Worm (Caenorhabditis elegans) whole organism, L4 larva: ENCODE results near the gene T07F12.2.

ENCODE experiments used
- F49E8.2 ChIP-seq: sonication (generic microtip); optimal IDR thresholded peaks from 2 replicates; lab custom pipeline; 2016; ENCODE audit warnings: missing compliant biosample characterization, mild to moderate bottlenecking, missing genetic modification characterization, borderline replicate concordance
- ZK337.2 ChIP-seq: fragments of 200-800 bp; sonication (Bioruptor generic); IDR thresholded peaks from 2 replicates; pipeline ENCODE4 v1.3.6; 2022; ENCODE audit warnings: missing genetic modification reagents, missing genetic modification characterization, missing compliant biosample characterization
- aha-1 ChIP-seq: fragments of 150-350 bp; peaks from one replicate; lab custom pipeline; 2014; ENCODE audit warnings: missing biosample characterization, missing genetic modification characterization
- ceh-44 ChIP-seq: fragments of 200-800 bp; sonication (Bioruptor generic); IDR thresholded peaks from 2 replicates; pipeline ENCODE4 v1.3.6; 2022; ENCODE audit warnings: missing genetic modification reagents, missing genetic modification characterization, missing compliant biosample characterization
- ceh-62 ChIP-seq: sonication (generic microtip); optimal IDR thresholded peaks from 2 replicates; lab custom pipeline; 2017; ENCODE audit warnings: missing biosample characterization, missing genetic modification characterization
- cey-2 ChIP-seq: sonication (generic microtip); optimal IDR thresholded peaks from 3 replicates; lab custom pipeline; 2017; ENCODE audit warnings: missing genetic modification characterization, mild to moderate bottlenecking, missing compliant biosample characterization, antibody characterized with exemption, borderline replicate concordance; ENCODE audit not compliant: insufficient read depth
- daf-16 ChIP-seq, 3 experiments: sonication (generic microtip); optimal IDR thresholded peaks; 2 replicates each; lab custom pipeline; 2016 to 2017; ENCODE audit warnings: missing genetic modification characterization in 3 of 3, missing genetic modification reagents in 3 of 3, mild to moderate bottlenecking in 2 of 3, missing compliant biosample characterization in 2 of 3, missing biosample characterization in 1 of 3, moderate library complexity in 1 of 3
- daf-19 ChIP-seq: fragments of 200-800 bp; sonication (Bioruptor generic); conservative IDR thresholded peaks from 2 replicates; pipeline ENCODE4 v1.3.6; 2022; ENCODE audit warnings: missing genetic modification characterization, missing compliant biosample characterization
- daf-8 ChIP-seq: fragments of 200-800 bp; sonication (Bioruptor generic); IDR thresholded peaks from 2 replicates; pipeline ENCODE4 v1.3.6; 2022; ENCODE audit warnings: missing genetic modification characterization, missing compliant biosample characterization
- dmd-6 ChIP-seq: fragments of 200-800 bp; sonication (Bioruptor generic); IDR thresholded peaks from 2 replicates; pipeline ENCODE4 v1.3.6; 2022; ENCODE audit warnings: missing genetic modification reagents, missing genetic modification characterization, missing compliant biosample characterization
- dmd-9 ChIP-seq: fragments of 200-800 bp; sonication (Bioruptor generic); IDR thresholded peaks from 2 replicates; pipeline ENCODE4 v1.3.6; 2022; ENCODE audit warnings: missing genetic modification reagents, missing genetic modification characterization, missing compliant biosample characterization
- dve-1 ChIP-seq: sonication (generic microtip); optimal IDR thresholded peaks from 2 replicates; lab custom pipeline; 2017; ENCODE audit warnings: antibody characterized with exemption, mild to moderate bottlenecking, missing genetic modification characterization, missing compliant biosample characterization; ENCODE audit not compliant: insufficient read depth
- egl-43 ChIP-seq: fragments of 200-800 bp; sonication (Bioruptor generic); IDR thresholded peaks from 2 replicates; pipeline ENCODE4 v1.3.6; 2022; ENCODE audit warnings: missing genetic modification reagents, missing genetic modification characterization, missing compliant biosample characterization
- hlh-11 ChIP-seq: fragments of 200-800 bp; sonication (Bioruptor generic); optimal IDR thresholded peaks from 2 replicates; lab custom pipeline; 2018; ENCODE audit warnings: mild to moderate bottlenecking, missing genetic modification characterization, missing compliant biosample characterization
- hlh-30 ChIP-seq: sonication (generic microtip); optimal IDR thresholded peaks from 2 replicates; lab custom pipeline; 2017; ENCODE audit warnings: antibody characterized with exemption, mild to moderate bottlenecking, missing genetic modification characterization, missing compliant biosample characterization; ENCODE audit not compliant: insufficient read depth
- lim-7 ChIP-seq: fragments of 200-800 bp; sonication (Bioruptor generic); IDR thresholded peaks from 2 replicates; pipeline ENCODE4 v1.3.6; 2022; ENCODE audit warnings: missing genetic modification characterization, missing compliant biosample characterization
- lin-1 ChIP-seq: fragments of 200-800 bp; sonication (Bioruptor generic); IDR thresholded peaks from 2 replicates; pipeline ENCODE4 v1.3.6; 2022; ENCODE audit warnings: missing genetic modification reagents, missing genetic modification characterization, missing compliant biosample characterization
- lin-29 ChIP-seq: fragments of 200-800 bp; sonication (Bioruptor generic); IDR thresholded peaks from 2 replicates; pipeline ENCODE4 v1.3.6; 2022; ENCODE audit warnings: missing genetic modification reagents, missing genetic modification characterization, missing compliant biosample characterization
- lin-38 ChIP-seq: fragments of 200-800 bp; sonication (Bioruptor generic); IDR thresholded peaks from 2 replicates; pipeline ENCODE4 v1.3.6; 2022; ENCODE audit warnings: missing genetic modification reagents, missing genetic modification characterization, missing compliant biosample characterization
- lir-3 ChIP-seq: sonication (generic microtip); optimal IDR thresholded peaks from 2 replicates; lab custom pipeline; 2016; ENCODE audit warnings: mild to moderate bottlenecking, missing genetic modification characterization, missing compliant biosample characterization
- mdt-29 ChIP-seq: fragments of 200-800 bp; sonication (Bioruptor generic); IDR thresholded peaks from 2 replicates; pipeline ENCODE4 v1.3.6; 2022; ENCODE audit warnings: missing genetic modification reagents, missing genetic modification characterization, missing compliant biosample characterization
- mep-1 ChIP-seq: fragments of 150-350 bp; sonication (generic microtip); optimal IDR thresholded peaks from 3 replicates; lab custom pipeline; 2014; ENCODE audit warnings: missing biosample characterization, missing genetic modification characterization
- mxl-3 ChIP-seq: fragments of 200-800 bp; sonication (Bioruptor generic); optimal IDR thresholded peaks from 2 replicates; lab custom pipeline; 2018; ENCODE audit warnings: mild to moderate bottlenecking, missing genetic modification characterization, missing compliant biosample characterization
- nhr-10 ChIP-seq: fragments of 150-350 bp; optimal IDR thresholded peaks from 2 replicates; lab custom pipeline; 2014; ENCODE audit warnings: missing biosample characterization, missing genetic modification characterization
- nhr-102 ChIP-seq: sonication (generic microtip); optimal IDR thresholded peaks from 2 replicates; lab custom pipeline; 2016; ENCODE audit warnings: mild to moderate bottlenecking, missing genetic modification characterization, moderate library complexity, missing compliant biosample characterization
- nhr-237 ChIP-seq: sonication (generic microtip); optimal IDR thresholded peaks from 2 replicates; lab custom pipeline; 2017; ENCODE audit warnings: missing biosample characterization, missing genetic modification characterization
- nhr-25 ChIP-seq: sonication (generic microtip); optimal IDR thresholded peaks from 2 replicates; lab custom pipeline; 2017; ENCODE audit warnings: missing genetic modification characterization, mild to moderate bottlenecking, missing compliant biosample characterization, antibody characterized with exemption, moderate library complexity, borderline replicate concordance; ENCODE audit not compliant: insufficient read depth
- nhr-28 ChIP-seq: fragments of 150-350 bp; optimal IDR thresholded peaks from 2 replicates; lab custom pipeline; 2014; ENCODE audit warnings: missing biosample characterization, missing genetic modification characterization
- nhr-76 ChIP-seq: fragments of 150-350 bp; optimal IDR thresholded peaks from 2 replicates; lab custom pipeline; 2014; ENCODE audit warnings: missing biosample characterization, missing genetic modification characterization
- nhr-77 ChIP-seq: fragments of 150-350 bp; optimal IDR thresholded peaks from 2 replicates; lab custom pipeline; 2014; ENCODE audit warnings: missing biosample characterization, missing genetic modification characterization
- pha-4 ChIP-seq, 2 experiments: fragments of 150-350 bp in 1 of 2; fragments of 200-800 bp in 1 of 2; sonication (Bioruptor generic) in 1 of 2; IDR thresholded peaks in 1 of 2; optimal IDR thresholded peaks in 1 of 2; 2 replicates each; pipeline versions ENCODE4 v1.3.6 to Lab custom; 2014 to 2022; ENCODE audit warnings: missing genetic modification characterization in 2 of 2, missing genetic modification reagents in 2 of 2, missing biosample characterization in 1 of 2, missing compliant biosample characterization in 1 of 2
- php-3 ChIP-seq: fragments of 200-800 bp; sonication (Bioruptor generic); IDR thresholded peaks from 2 replicates; pipeline ENCODE4 v1.3.6; 2022; ENCODE audit warnings: missing genetic modification reagents, missing genetic modification characterization, missing compliant biosample characterization
- pqm-1 ChIP-seq: sonication (generic microtip); optimal IDR thresholded peaks from 2 replicates; lab custom pipeline; 2017; ENCODE audit warnings: missing biosample characterization, missing genetic modification characterization
- skn-1 ChIP-seq: fragments of 150-350 bp; optimal IDR thresholded peaks from 2 replicates; lab custom pipeline; 2014; ENCODE audit warnings: missing biosample characterization, missing genetic modification characterization
- snpc-1.2 ChIP-seq: fragments of 200-800 bp; sonication (Bioruptor generic); IDR thresholded peaks from 2 replicates; pipeline ENCODE4 v1.3.6; 2022; ENCODE audit warnings: missing genetic modification reagents, missing genetic modification characterization, missing compliant biosample characterization
- snpc-4 ChIP-seq: fragments of 150-350 bp; optimal IDR thresholded peaks from 2 replicates; lab custom pipeline; 2014; ENCODE audit warnings: missing biosample characterization, missing genetic modification characterization
- unc-130 ChIP-seq: sonication (generic microtip); optimal IDR thresholded peaks from 2 replicates; lab custom pipeline; 2016; ENCODE audit warnings: missing genetic modification reagents, missing genetic modification characterization, missing compliant biosample characterization
- unc-62 ChIP-seq, 3 experiments: fragments of 150-350 bp in 1 of 3; sonication (generic microtip); optimal IDR thresholded peaks in 2 of 3; peaks in 1 of 3; 1 replicate in 1 of 3; 2 replicates in 2 of 3; lab custom pipeline; 2014 to 2017; ENCODE audit warnings: missing biosample characterization in 3 of 3, missing genetic modification characterization in 3 of 3, missing genetic modification reagents in 3 of 3, missing genotype in 1 of 3
- vab-7 ChIP-seq: fragments of 200-800 bp; sonication (Bioruptor generic); IDR thresholded peaks from 2 replicates; pipeline ENCODE4 v1.3.6; 2022; ENCODE audit warnings: missing genetic modification reagents, missing genetic modification characterization, missing compliant biosample characterization
- zfp-2 ChIP-seq: sonication (generic microtip); optimal IDR thresholded peaks from 2 replicates; lab custom pipeline; 2016; ENCODE audit warnings: mild to moderate bottlenecking, missing genetic modification characterization, missing compliant biosample characterization
- zfp-3 ChIP-seq: fragments of 200-800 bp; sonication (Bioruptor generic); conservative IDR thresholded peaks from 2 replicates; pipeline ENCODE4 v1.3.6; 2022; ENCODE audit warnings: missing genetic modification reagents, missing genetic modification characterization, missing compliant biosample characterization
- zip-2 ChIP-seq: fragments of 150-350 bp; optimal IDR thresholded peaks from 2 replicates; lab custom pipeline; 2014; ENCODE audit warnings: missing biosample characterization, missing genetic modification characterization

T07F12.2 gene

DNA sequence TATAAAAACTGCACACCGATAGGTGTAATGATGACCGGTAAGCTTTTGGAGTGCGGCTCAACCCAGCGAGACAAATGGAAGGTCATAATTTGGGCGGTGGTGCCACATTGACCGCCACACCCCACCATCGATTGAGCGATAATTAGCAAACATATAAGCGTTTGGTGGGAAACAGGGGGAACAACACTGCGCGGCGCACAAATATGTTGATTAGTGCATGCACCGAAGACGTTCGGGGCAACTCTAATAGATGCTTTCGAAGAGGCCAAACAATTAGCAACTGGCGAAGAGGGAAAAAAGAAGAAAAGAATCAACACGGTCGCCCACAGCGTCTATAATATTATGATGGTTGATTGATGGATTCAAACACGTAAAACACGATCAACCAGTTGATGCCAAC, 8.7 kb upstream of the T07F12.2 start:
- TF ChIP-seq daf-19 (GFP tag; lab: Robert Waterston, UW) (peak; percentile 50; the same call in 1 of the 2 replicates), egl-43 (GFP tag; lab: Robert Waterston, UW) (0 out of 2 replicates have a peak, but pooled peaks have one; percentile 35), nhr-76 (no peak), zfp-3 (GFP tag; lab: Robert Waterston, UW) (no peak), pqm-1 (no peak), dve-1 (tag; lab: Kevin White, UChicago) (no peak), aha-1 (tag; lab: Kevin White, UChicago) (peak; percentile 53), unc-130 (no peak)

DNA sequence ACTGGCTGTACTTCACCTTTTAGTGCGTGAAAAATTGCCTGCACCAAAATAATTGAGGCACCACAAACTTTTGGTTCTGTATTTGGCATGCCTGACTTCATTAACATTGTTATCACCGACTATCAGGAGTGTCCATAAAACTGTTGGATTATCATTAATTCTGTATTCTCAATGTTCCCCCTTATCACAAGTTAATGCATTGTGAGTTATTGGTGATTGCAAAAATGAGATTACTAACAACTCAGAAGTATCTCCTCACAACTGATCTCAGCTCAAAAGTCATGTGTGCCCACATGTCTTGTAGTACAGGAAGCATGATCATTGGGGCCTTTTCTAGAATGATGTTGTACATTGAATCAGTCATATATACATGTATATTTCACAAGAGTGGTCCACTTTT, 4.4 kb upstream of the T07F12.2 start, which contains the start of gene arrd-23:
TSS of gene arrd-23 (plus strand) at position 301 of the 400 bp plus-strand sequence.
- TF ChIP-seq daf-8 (GFP tag; lab: Robert Waterston, UW) (no peak), aha-1 (tag; lab: Kevin White, UChicago) (peak; percentile 12), dmd-9 (no peak), lin-1 (GFP tag; lab: Robert Waterston, UW) (no peak)

DNA sequence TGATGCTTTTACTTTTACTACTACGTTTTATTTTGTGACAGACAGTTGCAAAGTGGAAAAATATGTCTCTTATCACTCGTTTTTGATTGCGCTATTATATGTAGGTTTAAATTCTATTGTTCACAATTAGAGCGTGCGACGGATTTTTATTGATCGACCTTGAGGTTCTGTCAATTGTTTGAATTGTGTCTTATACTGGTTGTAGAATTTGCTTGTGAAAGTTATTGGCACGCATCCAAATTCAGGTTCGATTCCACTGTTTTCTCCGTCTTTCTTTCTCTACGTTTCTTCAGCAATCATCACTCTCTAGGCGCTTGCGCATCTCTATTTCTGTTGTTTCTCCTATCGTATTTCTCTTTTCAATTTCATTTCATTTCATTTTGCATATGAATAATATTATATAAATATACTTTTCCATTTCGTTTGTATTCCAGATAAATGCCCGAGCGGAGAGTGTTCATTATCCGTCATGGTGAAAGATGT, 3.6 kb downstream of the T07F12.2 start, which contains the start of gene T07F12.1:
TSS of gene T07F12.1 (plus strand) at position 433 of the 483 bp plus-strand sequence.
- TF ChIP-seq pqm-1, result peak; percentile 7
- peak; percentile 15 for TF ChIP-seq dve-1 (tag; lab: Kevin White, UChicago)
- TF ChIP-seq F49E8.2, result no peak
- TF ChIP-seq nhr-25 (tag; lab: Kevin White, UChicago), result peak; percentile 54
- TF ChIP-seq nhr-28 (tag; lab: Kevin White, UChicago), result peak; percentile 19
- peak in 1 of 2 experiments; percentile 73 for TF ChIP-seq unc-62 (GFP tag; optimal IDR thresholded peaks at IDR 0.05 in 1 of 2; lab: Kevin White, UChicago)
- no peak for TF ChIP-seq unc-62 (tag; optimal IDR thresholded peaks at IDR 0.05; lab: Kevin White, UChicago)
- TF ChIP-seq ceh-44 (GFP tag; lab: Robert Waterston, UW), result no peak
- peak; percentile 56; the same call in 1 of the 2 replicates for TF ChIP-seq php-3
- TF ChIP-seq, all 104 proteins: peak for 6

DNA sequence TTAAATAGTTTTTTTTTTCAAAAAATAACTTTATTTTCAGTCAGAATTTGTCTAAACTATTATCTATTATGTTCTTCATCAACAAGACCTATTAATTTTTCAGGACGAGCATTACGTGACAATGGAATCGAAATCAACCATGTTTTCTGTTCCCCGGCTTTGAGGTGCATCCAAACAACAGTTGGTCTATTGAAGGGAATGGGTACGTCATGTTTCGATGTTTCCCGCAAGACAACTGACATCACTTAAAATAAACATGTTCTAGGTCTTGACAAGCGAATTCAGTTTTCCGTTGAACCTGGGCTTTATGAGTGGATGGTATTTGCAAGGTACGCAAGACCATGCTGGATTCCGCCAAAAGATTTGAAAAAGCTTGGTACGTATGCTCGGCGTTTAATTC, 5.2 kb downstream of the T07F12.2 start:
- peak in 1 of 2 experiments; percentile 86 for TF ChIP-seq daf-16 (GFP tag; optimal IDR thresholded peaks at IDR 0.05; lab: Kevin White, UChicago)
- TF ChIP-seq daf-16 (tag; optimal IDR thresholded peaks at IDR 0.05; lab: Kevin White, UChicago), result no peak
- TF ChIP-seq dve-1 (tag; lab: Kevin White, UChicago), result no peak
- no peak for TF ChIP-seq ceh-62 (tag; lab: Kevin White, UChicago)
- TF ChIP-seq hlh-11, result peak; percentile 18
- no peak for TF ChIP-seq cey-2 (tag; lab: Kevin White, UChicago)
- no peak for TF ChIP-seq lir-3
- TF ChIP-seq hlh-30 (tag; lab: Kevin White, UChicago), result no peak
- peak; percentile 14 for TF ChIP-seq aha-1 (tag; lab: Kevin White, UChicago)
- TF ChIP-seq zfp-2 (tag; lab: Kevin White, UChicago), result no peak
- no peak for TF ChIP-seq mep-1
- TF ChIP-seq mdt-29 (GFP tag; lab: Robert Waterston, UW), result no peak
- TF ChIP-seq nhr-10 (tag; lab: Kevin White, UChicago), result no peak
- TF ChIP-seq snpc-1.2, result no peak
- TF ChIP-seq ZK337.2, result no peak
- no peak for TF ChIP-seq nhr-76
- TF ChIP-seq nhr-77 (tag; lab: Kevin White, UChicago), result no peak
- no peak for TF ChIP-seq lin-29 (GFP tag; lab: Robert Waterston, UW)
- TF ChIP-seq, all 104 proteins: peak for 3

DNA sequence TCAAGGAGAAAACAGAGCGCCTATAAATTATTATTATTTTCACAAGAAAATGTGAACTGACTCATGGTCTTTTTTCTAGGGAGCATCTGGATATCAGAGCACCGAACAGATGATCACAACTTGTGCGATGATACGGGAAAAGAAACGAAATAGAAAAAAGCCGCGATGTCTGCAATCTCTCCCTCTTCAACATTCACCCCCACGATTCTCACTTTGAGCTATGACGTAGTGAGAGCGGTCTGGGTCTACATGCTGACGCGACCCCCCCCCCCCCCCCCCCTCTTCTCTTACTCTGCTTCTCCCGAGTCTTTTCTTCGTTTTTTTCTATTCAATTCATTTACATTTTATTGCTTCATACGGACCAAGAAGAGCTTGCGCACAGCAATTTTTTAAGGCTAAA, 9.6 kb downstream of the T07F12.2 start:
- TF ChIP-seq lin-38 (no peak), daf-19 (GFP tag; lab: Robert Waterston, UW) (no peak), zip-2 (tag; lab: Kevin White, UChicago) (no peak), nhr-237 (tag; lab: Kevin White, UChicago) (no peak), pha-4 (GFP tag; IDR thresholded peaks at IDR 0.05; lab: Robert Waterston, UW) (peak; percentile 75; the same call in 1 of the 2 replicates), pha-4 (tag; optimal IDR thresholded peaks at IDR 0.05; lab: Kevin White, UChicago) (no peak), mdt-29 (GFP tag; lab: Robert Waterston, UW) (no peak), hlh-11 (peak; percentile 90), snpc-1.2 (no peak), nhr-102 (tag; lab: Kevin White, UChicago) (no peak), mxl-3 (GFP tag; lab: Kevin White, UChicago) (no peak), skn-1 (no peak), snpc-4 (tag; lab: Kevin White, UChicago) (no peak), vab-7 (GFP tag; lab: Robert Waterston, UW) (no peak), dmd-6 (GFP tag; lab: Robert Waterston, UW) (peak; percentile 43), lim-7 (GFP tag; lab: Robert Waterston, UW) (no peak)
